Fruit fly (Drosophila melanogaster) whole organism, embryonic: ENCODE results near the gene Irk2.
A peak's percentile ranks its signal among the peaks of the same experiment; 100 is the strongest.

Source experiments
- Adf1 ChIP-seq: fragments of 200-800 bp; sonication (Bioruptor generic); IDR thresholded peaks from 2 replicates; pipeline ENCODE4 v1.3.6; 2022; ENCODE audit warnings: missing biosample characterization, missing genetic modification characterization
- Aef1 ChIP-seq: fragments of 200-800 bp; sonication (Bioruptor generic); IDR thresholded peaks from 3 replicates; pipeline ENCODE4 v1.3.6; 2022; ENCODE audit warnings: missing biosample characterization, missing genetic modification characterization
- B-H1 ChIP-seq: fragments of 200-800 bp; sonication (Bioruptor generic); IDR thresholded peaks from 3 replicates; pipeline ENCODE4 v1.3.6; 2022; ENCODE audit warnings: missing biosample characterization, missing genetic modification characterization
- Blimp-1 ChIP-seq: fragments of 200-800 bp; sonication (Bioruptor generic); optimal IDR thresholded peaks from 3 replicates; lab custom pipeline; 2018; ENCODE audit warnings: missing biosample characterization, missing genetic modification characterization, mild to moderate bottlenecking, moderate library complexity, missing genetic modification reagents
- CG10321 ChIP-seq: fragments of 200-800 bp; sonication (Bioruptor generic); IDR thresholded peaks from 2 replicates; pipeline ENCODE4 v1.3.6; 2022; ENCODE audit warnings: missing biosample characterization, missing genetic modification characterization
- CG10366 ChIP-seq: fragments of 200-800 bp; sonication (Bioruptor generic); IDR thresholded peaks from 2 replicates; pipeline ENCODE4 v1.3.6; 2022; ENCODE audit warnings: missing biosample characterization, missing genetic modification characterization
- CG10959 ChIP-seq: fragments of 200-800 bp; sonication (Bioruptor generic); IDR thresholded peaks from 2 replicates; pipeline ENCODE4 v1.3.6; 2022; ENCODE audit warnings: missing biosample characterization, missing genetic modification characterization
- CG12236 ChIP-seq: fragments of 200-800 bp; sonication (Bioruptor generic); optimal IDR thresholded peaks from 2 replicates; lab custom pipeline; 2016; ENCODE audit warnings: missing biosample characterization, missing genetic modification characterization
- CG12769 ChIP-seq: fragments of 200-800 bp; sonication (Bioruptor generic); optimal IDR thresholded peaks from 2 replicates; lab custom pipeline; 2019; ENCODE audit warnings: missing biosample characterization, mild to moderate bottlenecking, missing genetic modification characterization, moderate library complexity
- CG15073 ChIP-seq: fragments of 200-800 bp; sonication (Bioruptor generic); optimal IDR thresholded peaks from 2 replicates; lab custom pipeline; 2016; ENCODE audit warnings: missing biosample characterization, missing genetic modification characterization
- CG15601 ChIP-seq: fragments of 200-800 bp; sonication (Bioruptor generic); optimal IDR thresholded peaks from 3 replicates; lab custom pipeline; 2019; ENCODE audit warnings: missing biosample characterization, mild to moderate bottlenecking, missing genetic modification characterization, moderate library complexity
- CG15696 ChIP-seq: fragments of 200-800 bp; sonication (Bioruptor generic); optimal IDR thresholded peaks from 2 replicates; lab custom pipeline; 2019; ENCODE audit warnings: missing biosample characterization, mild to moderate bottlenecking, missing genetic modification characterization, moderate library complexity
- CG16779 ChIP-seq: fragments of 200-800 bp; sonication (Bioruptor generic); IDR thresholded peaks from 2 replicates; pipeline ENCODE4 v1.3.6; 2022; ENCODE audit warnings: missing biosample characterization, missing genetic modification characterization
- CG17385 ChIP-seq: fragments of 200-800 bp; sonication (Bioruptor generic); optimal IDR thresholded peaks from 3 replicates; lab custom pipeline; 2018; ENCODE audit warnings: missing biosample characterization, mild to moderate bottlenecking, missing genetic modification characterization
- CG2889 ChIP-seq: fragments of 200-800 bp; sonication (Bioruptor generic); IDR thresholded peaks from 3 replicates; pipeline ENCODE4 v1.3.6; 2022; ENCODE audit warnings: missing biosample characterization, missing genetic modification characterization
- CG31441 ChIP-seq: fragments of 200-800 bp; sonication (Bioruptor generic); IDR thresholded peaks from 2 replicates; pipeline ENCODE4 v1.3.6; 2022; ENCODE audit warnings: missing biosample characterization, missing genetic modification characterization
- CG4424 ChIP-seq: fragments of 200-800 bp; sonication (Bioruptor generic); optimal IDR thresholded peaks from 3 replicates; lab custom pipeline; 2016; ENCODE audit warnings: missing biosample characterization, missing genetic modification characterization
- CG6854 ChIP-seq: fragments of 200-800 bp; sonication (Bioruptor generic); optimal IDR thresholded peaks from 3 replicates; lab custom pipeline; 2017; ENCODE audit warnings: missing biosample characterization, mild to moderate bottlenecking, missing genetic modification characterization
- CG7556 ChIP-seq: fragments of 200-800 bp; sonication (Bioruptor generic); optimal IDR thresholded peaks from 2 replicates; lab custom pipeline; 2017; ENCODE audit warnings: missing biosample characterization, mild to moderate bottlenecking, missing genetic modification characterization
- CG8089 ChIP-seq: fragments of 200-800 bp; sonication (Bioruptor generic); optimal IDR thresholded peaks from 3 replicates; lab custom pipeline; 2016; ENCODE audit warnings: missing biosample characterization, missing genetic modification characterization
- CG9609 ChIP-seq: fragments of 200-800 bp; sonication (Bioruptor generic); optimal IDR thresholded peaks from 3 replicates; lab custom pipeline; 2016; ENCODE audit warnings: missing biosample characterization, missing genetic modification characterization
- CkIIα-i1 ChIP-seq: fragments of 200-800 bp; sonication (Bioruptor generic); IDR thresholded peaks from 2 replicates; pipeline ENCODE4 v1.3.6; 2022; ENCODE audit warnings: missing biosample characterization, missing genetic modification characterization
- CoRest ChIP-seq: fragments of 200-800 bp; sonication (Bioruptor generic); optimal IDR thresholded peaks from 3 replicates; lab custom pipeline; 2018; ENCODE audit warnings: missing biosample characterization, mild to moderate bottlenecking, missing genetic modification characterization, moderate library complexity
- D19A ChIP-seq: fragments of 200-800 bp; optimal IDR thresholded peaks from 3 replicates; lab custom pipeline; 2019; ENCODE audit warnings: missing biosample characterization, mild to moderate bottlenecking, missing genetic modification characterization, moderate library complexity
- D19B ChIP-seq: fragments of 200-800 bp; sonication (Bioruptor generic); optimal IDR thresholded peaks from 2 replicates; lab custom pipeline; 2017; ENCODE audit warnings: missing biosample characterization, mild to moderate bottlenecking, missing genetic modification characterization
- Dll ChIP-seq: fragments of 200-800 bp; sonication (Bioruptor generic); IDR thresholded peaks from 4 replicates; pipeline ENCODE4 v1.3.6; 2022; ENCODE audit warnings: missing biosample characterization, missing genetic modification characterization; ENCODE audit not compliant: partially characterized antibody
- E2f1 ChIP-seq: fragments of 200-800 bp; sonication (Bioruptor generic); IDR thresholded peaks from 2 replicates; pipeline ENCODE4 v1.3.6; 2022; ENCODE audit warnings: missing biosample characterization, missing genetic modification characterization
- E2f2 ChIP-seq: fragments of 200-800 bp; sonication (Bioruptor generic); IDR thresholded peaks from 2 replicates; pipeline ENCODE4 v1.3.6; 2022; ENCODE audit warnings: missing biosample characterization, missing genetic modification characterization
- Ets65A ChIP-seq: fragments of 200-800 bp; sonication (Bioruptor generic); peaks from one replicate; lab custom pipeline; 2016; ENCODE audit warnings: missing biosample characterization, missing genetic modification characterization
- Hr78 ChIP-seq, 2 experiments: fragments of 200-800 bp in 1 of 2; fragments of >200 bp in 1 of 2; sonication (Bioruptor generic) in 1 of 2; optimal IDR thresholded peaks; 2 replicates each; lab custom pipeline; 2017 to 2019; ENCODE audit warnings: missing biosample characterization in 2 of 2, missing genetic modification characterization in 2 of 2, mild to moderate bottlenecking in 1 of 2, moderate library complexity in 1 of 2
- MBD-R2 ChIP-seq: fragments of 200-800 bp; sonication (Bioruptor generic); IDR thresholded peaks from 2 replicates; pipeline ENCODE4 v1.3.6; 2022; ENCODE audit warnings: missing biosample characterization, missing genetic modification characterization
- Ptx1 ChIP-seq: fragments of 200-800 bp; sonication (Bioruptor generic); IDR thresholded peaks from 2 replicates; pipeline ENCODE4 v1.3.6; 2022; ENCODE audit warnings: missing biosample characterization, missing genetic modification characterization
- Sox102F ChIP-seq: fragments of 200-800 bp; sonication (Bioruptor generic); optimal IDR thresholded peaks from 2 replicates; lab custom pipeline; 2018; ENCODE audit warnings: missing biosample characterization, mild to moderate bottlenecking, missing genetic modification characterization, moderate library complexity
- al ChIP-seq: fragments of 200-800 bp; sonication (Bioruptor generic); IDR thresholded peaks from 2 replicates; pipeline ENCODE4 v1.3.6; 2022; ENCODE audit warnings: missing biosample characterization, missing genetic modification characterization
- amos ChIP-seq: fragments of 200-800 bp; sonication (Bioruptor generic); IDR thresholded peaks from 2 replicates; pipeline ENCODE4 v1.3.6; 2022; ENCODE audit warnings: missing biosample characterization, missing genetic modification characterization; ENCODE audit not compliant: partially characterized antibody
- ase ChIP-seq: fragments of 200-800 bp; sonication (Bioruptor generic); IDR thresholded peaks from 3 replicates; pipeline ENCODE4 v1.3.6; 2022; ENCODE audit warnings: missing biosample characterization, missing genetic modification characterization
- chn ChIP-seq: fragments of 200-800 bp; sonication (Bioruptor generic); optimal IDR thresholded peaks from 2 replicates; lab custom pipeline; 2016; ENCODE audit warnings: missing biosample characterization, missing genetic modification characterization
- corto ChIP-seq: fragments of 200-800 bp; sonication (Bioruptor generic); optimal IDR thresholded peaks from 2 replicates; lab custom pipeline; 2016; ENCODE audit warnings: missing biosample characterization, mild to moderate bottlenecking, missing genetic modification characterization, moderate library complexity
- dimm ChIP-seq: fragments of 200-800 bp; sonication (Bioruptor generic); IDR thresholded peaks from 2 replicates; pipeline ENCODE4 v1.3.6; 2022; ENCODE audit warnings: missing biosample characterization, missing genetic modification characterization
- dm ChIP-seq: fragments of 200-800 bp; sonication (Bioruptor generic); optimal IDR thresholded peaks from 3 replicates; lab custom pipeline; 2016; ENCODE audit warnings: missing biosample characterization, missing genetic modification characterization
- dmrt99B ChIP-seq: fragments of 200-800 bp; sonication (Bioruptor generic); optimal IDR thresholded peaks from 2 replicates; lab custom pipeline; 2018; ENCODE audit warnings: missing biosample characterization, mild to moderate bottlenecking, missing genetic modification characterization, moderate library complexity
- eyg ChIP-seq: fragments of 200-800 bp; sonication (Bioruptor generic); optimal IDR thresholded peaks from 3 replicates; lab custom pipeline; 2016; ENCODE audit warnings: missing biosample characterization, missing genetic modification characterization
- gt ChIP-seq: fragments of 200-800 bp; sonication (Bioruptor generic); IDR thresholded peaks from 2 replicates; pipeline ENCODE4 v1.3.6; 2022; ENCODE audit warnings: missing biosample characterization, missing genetic modification characterization
- ham ChIP-seq: fragments of 200-800 bp; sonication (Bioruptor generic); IDR thresholded peaks from 2 replicates; pipeline ENCODE4 v1.3.6; 2022; ENCODE audit warnings: missing biosample characterization, missing genetic modification characterization
- lab ChIP-seq: fragments of 200-800 bp; sonication (Bioruptor generic); optimal IDR thresholded peaks from 3 replicates; lab custom pipeline; 2017; ENCODE audit warnings: missing biosample characterization, missing genetic modification characterization, mild to moderate bottlenecking, moderate library complexity, missing genetic modification reagents
- scrt ChIP-seq: fragments of 200-800 bp; sonication (Bioruptor generic); optimal IDR thresholded peaks from 2 replicates; lab custom pipeline; 2018; ENCODE audit warnings: missing biosample characterization, mild to moderate bottlenecking, missing genetic modification characterization, moderate library complexity
- seq ChIP-seq: fragments of 200-800 bp; sonication (Bioruptor generic); IDR thresholded peaks from 2 replicates; pipeline ENCODE4 v1.3.6; 2022; ENCODE audit warnings: missing biosample characterization, missing genetic modification characterization
- slp2 ChIP-seq: fragments of 200-800 bp; sonication (Bioruptor generic); optimal IDR thresholded peaks from 2 replicates; lab custom pipeline; 2016; ENCODE audit warnings: missing biosample characterization, missing genetic modification characterization
- unpg ChIP-seq: fragments of 200-800 bp; sonication (Bioruptor generic); optimal IDR thresholded peaks from 3 replicates; lab custom pipeline; 2018; ENCODE audit warnings: missing biosample characterization, mild to moderate bottlenecking, missing genetic modification characterization, moderate library complexity
- wor ChIP-seq: fragments of 200-800 bp; sonication (Bioruptor generic); IDR thresholded peaks from 2 replicates; pipeline ENCODE4 v1.3.6; 2022; ENCODE audit warnings: missing biosample characterization, missing genetic modification characterization
- zfh1 ChIP-seq: fragments of 200-800 bp; sonication (Bioruptor generic); IDR thresholded peaks from 3 replicates; pipeline ENCODE4 v1.3.6; 2022; ENCODE audit warnings: missing biosample characterization, missing genetic modification characterization

Irk2 gene

dm6 chr3R:23487201-23487600 lies 32.0 kb downstream of the Irk2 start, which contains the start of gene Ir94h:
Gene Ir94h (plus strand): TSS chr3R:23487501.
- no peak for TF ChIP-seq Dll (GFP tag; lab: Robert Waterston, UW)
- no peak for TF ChIP-seq amos (GFP tag; lab: Robert Waterston, UW)
- TF ChIP-seq CG15601: no peak
- no peak for TF ChIP-seq CG16779 (GFP tag; lab: Robert Waterston, UW)
- no peak for TF ChIP-seq MBD-R2 (GFP tag; lab: Robert Waterston, UW)
- no peak for TF ChIP-seq CG4424 (GFP tag; lab: Kevin White, UChicago)
- no peak for TF ChIP-seq Adf1
- TF ChIP-seq ham (GFP tag; lab: Robert Waterston, UW): no peak
- TF ChIP-seq CG17385 (GFP tag; lab: Kevin White, UChicago): no peak
- no peak for TF ChIP-seq CG12236 (GFP tag; lab: Kevin White, UChicago)
- no peak for TF ChIP-seq corto
- TF ChIP-seq Ptx1 (GFP tag; lab: Robert Waterston, UW): no peak
- TF ChIP-seq CG15073: no peak
- TF ChIP-seq B-H1 (GFP tag; lab: Robert Waterston, UW): no peak
- no peak for TF ChIP-seq CG10959 (GFP tag; lab: Robert Waterston, UW)

dm6 chr3R:23486743-23487142 lies 32.5 kb downstream of the Irk2 start:
- no peak for TF ChIP-seq E2f2 (GFP tag; lab: Robert Waterston, UW)
- TF ChIP-seq ase (GFP tag; lab: Robert Waterston, UW): no peak
- TF ChIP-seq wor (GFP tag; lab: Robert Waterston, UW): no peak
- TF ChIP-seq D19B (GFP tag; lab: Kevin White, UChicago): no peak
- TF ChIP-seq D19A (tag; lab: Kevin White, UChicago): peak; percentile 61
- no peak for TF ChIP-seq Aef1 (GFP tag; lab: Robert Waterston, UW)
- no peak for TF ChIP-seq CG8089 (GFP tag; lab: Kevin White, UChicago)
- TF ChIP-seq lab (GFP tag; lab: Kevin White, UChicago): no peak
- TF ChIP-seq CG6854: no peak
- TF ChIP-seq chn (GFP tag; lab: Kevin White, UChicago): no peak
- peak; percentile 13 for TF ChIP-seq corto
- no peak for TF ChIP-seq dm (GFP tag; lab: Kevin White, UChicago)
- TF ChIP-seq CG9609 (GFP tag; lab: Kevin White, UChicago): no peak
- peak; percentile 3 for TF ChIP-seq Sox102F
- TF ChIP-seq Ets65A: peak; percentile 77
- TF ChIP-seq CG31441 (GFP tag; lab: Robert Waterston, UW): 0 out of 2 replicates have a peak, but pooled peaks have one; percentile 10
- TF ChIP-seq Ptx1 (GFP tag; lab: Robert Waterston, UW): 0 out of 2 replicates have a peak, but pooled peaks have one; percentile 19
- no peak for TF ChIP-seq CG10366 (GFP tag; lab: Robert Waterston, UW)
- TF ChIP-seq slp2 (GFP tag; lab: Kevin White, UChicago): no peak
- TF ChIP-seq dmrt99B (tag; lab: Kevin White, UChicago): peak; percentile 17
- TF ChIP-seq dimm (GFP tag; lab: Robert Waterston, UW): no peak
- peak; percentile 1 for TF ChIP-seq Blimp-1 (GFP tag; lab: Kevin White, UChicago)
- TF ChIP-seq CG10321 (GFP tag; lab: Robert Waterston, UW): no peak
- no peak for TF ChIP-seq E2f1 (GFP tag; lab: Robert Waterston, UW)
- TF ChIP-seq seq (GFP tag; lab: Robert Waterston, UW): no peak
- no peak for TF ChIP-seq CG12769 (tag; lab: Kevin White, UChicago)
- TF ChIP-seq CG15696 (tag; lab: Kevin White, UChicago): no peak
- no peak for TF ChIP-seq CkIIα-i1
- no peak for TF ChIP-seq al
- no peak for TF ChIP-seq unpg (GFP tag; lab: Kevin White, UChicago)
- TF ChIP-seq Hr78 (GFP tag; optimal IDR thresholded peaks at IDR 0.05; lab: Kevin White, UChicago): peak in 1 of 2 experiments; percentile 35
- TF ChIP-seq CG2889: no peak
- no peak for TF ChIP-seq CoRest (tag; lab: Kevin White, UChicago)
- no peak for TF ChIP-seq scrt (GFP tag; lab: Kevin White, UChicago)
- TF ChIP-seq CG15601: no peak
- no peak for TF ChIP-seq CG7556 (GFP tag; lab: Kevin White, UChicago)
- TF ChIP-seq zfh1 (GFP tag; lab: Robert Waterston, UW): 0 out of 3 replicates have a peak, but pooled peaks have one; percentile 10
- TF ChIP-seq eyg (GFP tag; lab: Kevin White, UChicago): no peak
- TF ChIP-seq gt (GFP tag; lab: Robert Waterston, UW): no peak
